Fruit fly (Drosophila melanogaster) S2 (cell line): ENCODE measurements around the gene CG13404.
A peak's percentile ranks its signal among the peaks of the same experiment; 100 is the strongest.
"Not testable (repeated sequence)": the region's sequence is repeated elsewhere in the genome, so short reads cannot be mapped to it uniquely, and the experiment has no call there.

Source experiments
- CG8478 ChIP-seq: fragments of >200 bp; optimal IDR thresholded peaks from 2 replicates; lab custom pipeline; 2018
- CTCF ChIP-seq, 2 experiments: fragments of >200 bp; optimal IDR thresholded peaks; 2 replicates each; lab custom pipeline; 2018

Gene CG13404

DNA sequence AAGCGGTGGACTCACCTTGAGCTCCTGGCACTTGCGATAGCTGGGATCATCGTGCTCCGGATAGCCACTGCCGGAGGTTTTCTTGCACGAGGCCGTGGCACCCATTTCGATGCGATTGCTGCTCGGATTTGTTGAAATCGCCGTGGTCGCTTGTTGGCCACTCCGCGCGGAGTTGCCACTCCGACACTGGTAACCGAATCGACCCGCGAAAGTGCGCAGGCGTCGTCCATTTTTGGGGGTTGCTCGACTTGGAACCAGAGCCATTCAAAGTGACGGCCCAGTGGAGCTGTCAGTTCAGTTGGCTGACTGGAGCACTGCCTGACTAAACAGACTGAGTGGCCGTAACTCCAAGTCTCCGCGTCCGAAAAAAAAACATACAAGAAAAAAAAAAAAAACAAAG lies at the start of gene CG13404, which contains the start of gene na:
CG13404 (minus strand) TSS at position 176 of the 400 bp plus-strand sequence.
na (plus strand) TSS at position 293 of the 400 bp plus-strand sequence.
- TF ChIP-seq CTCF (optimal IDR thresholded peaks at IDR 0.05; lab: Kevin White, UChicago) (no peak), CG8478 (no peak)

DNA sequence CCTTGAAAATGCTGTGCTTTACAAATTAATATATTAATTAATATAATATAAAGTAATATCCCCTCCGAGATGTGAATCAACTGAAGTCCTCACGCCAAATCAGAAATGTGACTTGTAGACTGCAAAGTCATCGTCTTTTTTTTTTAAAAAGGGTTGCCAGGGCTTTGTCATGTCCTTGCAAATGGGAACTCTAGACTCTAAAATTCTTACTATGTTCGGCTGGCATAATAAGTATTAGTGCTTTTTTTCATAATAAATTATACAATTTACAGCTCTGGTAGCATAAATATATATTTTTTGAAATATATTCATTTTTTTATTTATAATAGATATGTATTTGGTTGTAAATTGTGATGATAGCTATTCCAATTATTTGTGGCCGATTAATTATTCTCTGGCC lies 49.4 kb upstream of the CG13404 start, which contains the start of gene betaNACtes2:
betaNACtes2 (minus strand) TSS at position 101 of the 400 bp plus-strand sequence.
- not testable (repeated sequence) for TF ChIP-seq CG8478; CTCF (optimal IDR thresholded peaks at IDR 0.05; lab: Kevin White, UChicago)

DNA sequence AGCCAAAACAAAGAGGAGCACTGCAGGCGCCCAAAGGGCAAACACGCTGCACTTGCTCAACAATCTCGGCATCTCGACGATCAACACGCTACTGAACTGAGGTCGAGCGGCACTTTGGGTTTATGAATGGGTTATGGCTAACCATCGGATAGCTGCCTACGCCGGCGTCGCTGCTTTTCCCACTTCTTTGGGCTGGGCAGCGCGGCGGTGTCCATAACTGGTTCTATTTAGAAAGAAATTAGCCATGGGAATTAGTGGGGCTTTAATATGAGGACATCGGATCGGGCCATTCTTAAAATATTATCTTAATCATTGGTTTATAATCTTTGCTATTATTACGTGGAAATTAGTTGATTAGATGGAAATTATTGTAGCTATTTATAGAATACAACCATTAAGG lies 23.2 kb upstream of the CG13404 start, which contains the start of gene CG9400:
CG9400 (minus strand) TSS at position 101 of the 400 bp plus-strand sequence.
- TF ChIP-seq CTCF (optimal IDR thresholded peaks at IDR 0.05; lab: Kevin White, UChicago) (no peak), CG8478 (no peak)

DNA sequence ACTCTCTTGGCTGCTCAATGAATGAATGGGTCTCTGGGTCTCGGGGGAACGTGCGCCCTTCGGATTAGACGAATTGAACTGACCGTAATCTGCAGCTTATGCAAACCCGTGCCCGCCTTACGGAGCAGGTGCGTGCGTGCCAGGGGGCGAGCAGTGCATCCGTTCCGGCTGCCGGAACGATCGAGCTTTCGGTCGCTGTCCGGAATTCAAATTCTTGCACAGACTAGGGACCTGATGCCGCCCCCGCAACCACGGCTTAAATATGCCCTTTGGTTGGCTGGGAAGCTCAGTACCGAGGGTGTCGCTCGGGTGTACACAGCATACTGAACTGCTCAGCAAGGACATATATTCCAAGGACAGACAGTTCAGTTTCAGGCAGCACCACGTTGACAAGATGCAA lies 11.4 kb upstream of the CG13404 start, which contains the start of gene Muc12Ea:
Muc12Ea (plus strand) TSS at position 301 of the 400 bp plus-strand sequence.
- TF ChIP-seq CG8478, result no peak
- no peak for TF ChIP-seq CTCF (optimal IDR thresholded peaks at IDR 0.05; lab: Kevin White, UChicago)

DNA sequence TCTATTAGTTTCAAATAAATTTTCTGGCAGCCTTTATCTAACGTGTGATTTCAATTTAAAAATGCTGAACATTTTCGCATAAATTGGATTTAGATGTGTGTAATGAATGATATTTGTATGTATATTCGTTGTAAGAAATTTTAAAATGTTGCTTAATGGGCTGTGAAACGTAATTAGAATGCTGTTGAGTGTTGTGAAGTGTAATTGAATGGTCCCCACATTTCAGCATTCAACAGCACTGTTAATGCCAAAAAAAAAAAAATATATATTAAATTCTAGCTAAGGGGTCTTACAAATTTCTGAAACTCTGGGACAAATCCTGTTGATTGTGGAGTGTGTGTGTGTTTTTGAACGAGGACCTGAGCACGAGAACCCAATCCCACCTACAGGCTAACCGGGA lies 901 bp downstream of the CG13404 start:
- TF ChIP-seq CTCF (optimal IDR thresholded peaks at IDR 0.05; lab: Kevin White, UChicago) (no peak), CG8478 (no peak)

DNA sequence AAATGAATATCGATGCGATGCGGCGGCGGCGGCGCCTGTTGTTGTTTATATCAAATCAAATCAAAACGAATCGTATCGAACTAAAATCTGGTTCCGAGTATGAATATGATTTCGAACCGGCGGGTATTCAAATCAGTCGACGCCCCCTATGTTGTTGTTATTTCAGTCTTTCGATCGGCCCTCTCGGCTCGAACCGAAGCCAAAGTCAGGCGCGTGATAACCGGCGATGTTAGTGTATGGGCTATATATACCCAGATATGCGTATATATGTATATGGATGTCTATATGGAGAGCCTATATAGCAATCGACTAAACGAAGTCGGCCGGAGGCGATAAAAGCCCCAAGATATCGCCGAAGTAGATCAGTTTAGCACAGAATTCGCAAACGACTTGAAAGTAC lies 5.2 kb downstream of the CG13404 start, which contains the start of the genes CG46317 and Tat:
CG46317 (plus strand) TSS at position 361 of the 400 bp plus-strand sequence.
Tat (plus strand) TSS at position 361 of the 400 bp plus-strand sequence.
- TF ChIP-seq CG8478 (no peak), CTCF (optimal IDR thresholded peaks at IDR 0.05; lab: Kevin White, UChicago) (no peak)

DNA sequence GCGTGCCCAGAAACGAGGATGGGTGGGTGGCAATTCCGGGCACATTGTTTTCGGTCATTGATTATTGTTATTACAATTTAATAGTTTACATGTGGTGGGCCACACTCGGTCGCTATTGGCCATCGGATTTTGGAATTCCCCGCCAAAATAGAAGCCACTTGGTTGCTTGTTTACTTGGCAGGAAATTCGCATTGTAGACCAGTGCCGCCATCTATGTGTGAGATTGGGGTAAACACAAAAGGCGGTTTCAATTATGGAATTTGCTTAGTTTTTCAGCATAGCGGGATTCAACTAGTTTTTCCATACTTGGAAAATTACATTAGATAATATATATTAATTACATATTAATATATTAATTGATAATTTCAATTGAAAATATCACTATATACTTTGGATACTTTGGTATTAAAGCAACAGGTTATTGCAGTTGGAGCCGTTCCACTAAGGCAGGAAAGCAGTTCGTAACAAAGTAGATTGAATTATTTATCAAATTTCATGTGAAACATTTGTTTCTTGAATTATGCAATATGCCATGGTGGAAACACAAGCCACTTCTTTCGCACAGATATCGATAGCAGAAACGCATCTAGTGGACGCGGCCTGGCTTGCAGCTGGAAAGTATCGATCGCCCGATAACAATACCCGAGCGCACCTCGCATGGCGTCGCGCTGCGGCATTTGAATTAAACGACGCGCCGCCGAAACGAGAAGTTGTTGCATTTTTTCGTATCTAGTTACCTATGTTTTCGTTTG lies 18.8 kb downstream of the CG13404 start, which contains the start of gene mud:
mud (plus strand) TSS at position 698 of the 752 bp plus-strand sequence.
- TF ChIP-seq CG8478, result no peak
- peak; percentile 74 to 85 for TF ChIP-seq CTCF (optimal IDR thresholded peaks at IDR 0.05; lab: Kevin White, UChicago)

DNA sequence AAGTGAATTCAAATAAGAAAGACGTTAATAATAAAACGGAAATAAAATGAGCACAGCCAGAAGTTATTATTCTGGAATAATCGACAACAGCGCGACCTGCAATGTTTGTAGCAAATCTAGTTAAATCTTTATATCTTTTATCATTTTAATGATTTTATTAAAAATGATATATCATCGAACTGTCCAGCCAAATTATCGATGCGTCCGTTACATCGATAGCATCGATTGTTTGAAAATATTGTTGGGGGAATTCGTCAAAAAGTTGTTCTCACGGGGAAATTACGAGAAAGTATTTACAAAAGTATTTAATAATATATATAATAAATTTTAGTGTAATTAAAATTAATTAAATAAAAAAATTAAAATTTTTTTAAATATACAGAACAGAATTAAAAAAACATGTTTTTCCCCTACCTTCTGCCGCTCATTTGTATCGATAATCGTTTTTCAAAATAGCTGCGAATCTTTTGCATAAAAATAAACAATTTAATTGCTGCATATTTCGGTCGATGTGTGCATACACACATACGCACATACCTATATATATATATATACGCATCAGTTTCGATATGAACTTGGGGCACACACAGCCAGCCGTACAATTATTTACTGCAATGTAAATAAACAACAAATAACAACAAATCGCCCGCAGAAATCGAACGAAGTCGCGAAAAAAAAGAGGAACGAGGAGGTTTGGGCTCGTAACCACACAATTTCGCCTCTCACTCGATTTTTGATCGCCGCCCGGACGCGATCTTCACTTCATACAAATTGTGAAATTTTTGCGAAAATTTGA lies 22.9 kb downstream of the CG13404 start, which contains the start of gene CG32599:
CG32599 (plus strand) TSS at position 746 of the 796 bp plus-strand sequence.
- TF ChIP-seq CTCF (optimal IDR thresholded peaks at IDR 0.05; lab: Kevin White, UChicago) (no peak), CG8478 (no peak)

DNA sequence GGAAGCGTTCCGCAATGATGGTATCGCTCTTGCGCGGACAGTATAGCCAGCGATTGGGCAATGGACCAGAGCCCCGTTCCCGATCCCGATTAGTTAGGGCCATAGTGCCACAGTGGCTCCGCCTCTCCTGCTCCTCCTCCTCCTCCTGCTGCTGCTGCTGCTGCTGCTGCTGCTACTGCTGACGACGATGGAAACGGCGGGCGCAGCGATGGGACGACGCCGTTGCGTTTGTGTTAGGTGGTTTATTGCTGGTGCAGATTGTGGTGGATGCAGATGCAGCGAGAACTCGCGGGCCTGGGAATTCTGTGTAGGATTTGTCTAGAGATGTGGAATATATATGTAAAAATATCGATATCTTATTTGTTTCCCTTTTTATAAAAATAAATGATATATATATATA lies 23.6 kb downstream of the CG13404 start, which contains the start of gene mRNA-cap:
mRNA-cap (minus strand) TSS at position 344 of the 400 bp plus-strand sequence.
- no peak for TF ChIP-seq CG8478
- no peak for TF ChIP-seq CTCF (optimal IDR thresholded peaks at IDR 0.05; lab: Kevin White, UChicago)

DNA sequence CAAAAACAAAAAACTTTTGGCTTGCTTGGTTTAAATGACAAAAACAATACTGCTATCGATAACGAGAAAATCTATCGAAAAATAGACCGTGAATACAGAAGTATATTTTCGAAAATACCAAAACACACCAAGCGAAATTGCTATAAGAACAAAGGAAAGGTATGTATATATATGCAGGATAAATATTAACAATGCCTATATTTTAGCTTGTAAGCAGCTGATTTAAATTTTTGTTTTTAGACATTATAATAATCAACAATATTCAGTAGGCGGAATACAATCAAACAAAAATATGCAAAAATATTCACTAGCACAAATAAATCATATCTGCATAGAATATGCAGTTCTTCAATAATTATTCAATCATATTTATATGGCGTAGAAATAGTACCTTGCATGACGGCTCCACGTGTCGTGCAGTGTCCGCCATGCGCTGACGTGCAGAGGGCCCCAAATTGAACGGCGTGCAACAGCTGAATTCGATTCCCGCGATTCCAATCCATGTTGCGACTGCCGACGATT lies 28.1 kb downstream of the CG13404 start, which contains the start of the genes Fbxl4 and Dus2:
Fbxl4 (minus strand) TSS at position 51 of the 522 bp plus-strand sequence.
Dus2 (plus strand) TSS at position 116 of the 522 bp plus-strand sequence.
- TF ChIP-seq CTCF (optimal IDR thresholded peaks at IDR 0.05; lab: Kevin White, UChicago) (no peak), CG8478 (no peak)

DNA sequence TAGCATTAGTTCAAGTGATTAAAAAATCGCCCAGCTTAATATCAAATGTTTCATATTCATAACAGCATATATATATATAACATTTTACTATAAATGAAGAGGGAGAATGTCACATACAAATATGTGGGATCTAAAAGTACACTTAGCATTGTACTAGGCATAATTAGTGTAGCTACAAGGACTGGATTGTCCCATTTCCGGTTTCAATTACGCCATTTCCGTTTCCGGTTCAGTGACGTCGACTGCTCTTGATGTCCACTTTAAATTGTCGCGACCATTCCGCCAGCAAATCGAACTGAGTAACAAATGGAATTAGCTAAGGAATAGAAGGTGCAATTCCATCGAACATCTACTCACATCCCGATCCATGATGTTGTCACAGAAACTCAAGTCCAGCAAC lies 31.6 kb downstream of the CG13404 start:
- no peak for TF ChIP-seq CTCF (optimal IDR thresholded peaks at IDR 0.05; lab: Kevin White, UChicago)
- TF ChIP-seq CG8478, result no peak

DNA sequence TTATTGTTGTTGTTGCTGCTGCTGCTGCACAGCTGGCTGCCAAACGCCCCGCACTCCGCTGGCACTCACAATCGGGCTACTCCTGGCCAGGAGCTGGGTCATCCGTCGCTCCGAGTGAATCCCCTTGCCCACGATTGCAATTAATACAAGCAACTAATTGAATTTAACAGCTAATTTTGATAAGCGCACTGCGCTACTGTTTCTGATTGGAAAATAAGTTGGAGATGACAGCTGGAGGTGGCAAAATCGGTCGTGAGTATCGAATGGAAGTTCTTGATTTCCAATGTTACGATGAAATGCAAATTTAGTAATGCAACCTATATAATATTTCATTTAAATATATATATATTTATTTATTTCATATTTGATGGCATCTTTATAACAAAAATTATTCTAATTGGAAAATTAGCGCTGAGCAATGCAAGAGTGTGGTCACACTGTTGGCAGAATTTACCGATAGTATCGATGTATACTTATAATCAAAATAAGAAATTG lies 32.2 kb downstream of the CG13404 start, which contains the start of gene CG42271:
CG42271 (minus strand) TSS at position 224 of the 495 bp plus-strand sequence.
- TF ChIP-seq CTCF (optimal IDR thresholded peaks at IDR 0.05; lab: Kevin White, UChicago) (no peak), CG8478 (no peak)

DNA sequence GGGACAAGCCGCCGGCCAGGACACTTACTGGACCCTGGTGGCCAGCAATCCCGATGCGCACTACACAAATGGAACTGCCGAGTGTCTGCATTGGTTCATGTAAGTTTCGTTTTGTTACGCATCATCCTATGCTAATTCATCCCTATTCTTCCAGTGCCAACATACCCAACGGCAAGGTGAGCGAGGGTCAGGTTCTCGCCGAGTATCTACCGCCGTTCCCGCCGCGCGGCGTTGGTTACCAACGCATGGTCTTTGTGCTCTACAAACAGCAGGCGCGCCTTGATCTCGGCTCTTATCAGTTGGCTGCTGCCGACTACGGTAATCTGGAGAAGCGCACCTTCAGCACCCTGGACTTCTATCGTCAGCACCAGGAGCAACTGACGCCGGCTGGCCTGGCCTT lies 39.0 kb downstream of the CG13404 start:
- TF ChIP-seq CTCF (optimal IDR thresholded peaks at IDR 0.05; lab: Kevin White, UChicago) (no peak), CG8478 (no peak)

DNA sequence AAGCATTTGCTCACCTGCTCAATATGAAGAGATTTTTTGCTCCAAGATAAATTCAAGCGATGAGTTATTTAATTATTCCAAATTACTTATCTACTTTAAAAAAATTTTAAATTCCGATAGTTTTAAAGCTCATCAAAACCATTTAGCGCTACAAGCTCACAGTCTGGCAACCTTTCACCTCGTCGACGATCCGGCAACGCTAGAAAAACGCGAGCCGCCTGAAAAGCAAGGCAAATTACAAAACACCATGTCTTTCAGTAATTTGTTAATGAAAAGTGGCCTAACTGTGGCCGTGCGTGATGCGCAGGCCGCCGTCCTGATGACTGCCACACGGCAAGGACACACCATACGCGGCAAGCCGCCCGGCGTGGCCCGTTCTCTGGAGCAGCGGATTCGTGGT lies 40.0 kb downstream of the CG13404 start, which contains the start of gene mRpL38:
mRpL38 (plus strand) TSS at position 197 of the 400 bp plus-strand sequence.
- TF ChIP-seq CG8478 (no peak), CTCF (optimal IDR thresholded peaks at IDR 0.05; lab: Kevin White, UChicago) (no peak)
